Worm (Caenorhabditis elegans): ENCODE measurements around the gene C53B7.2.
A peak's percentile ranks its signal among the peaks of the same experiment; 100 is the strongest.

The C53B7.2 gene

DNA sequence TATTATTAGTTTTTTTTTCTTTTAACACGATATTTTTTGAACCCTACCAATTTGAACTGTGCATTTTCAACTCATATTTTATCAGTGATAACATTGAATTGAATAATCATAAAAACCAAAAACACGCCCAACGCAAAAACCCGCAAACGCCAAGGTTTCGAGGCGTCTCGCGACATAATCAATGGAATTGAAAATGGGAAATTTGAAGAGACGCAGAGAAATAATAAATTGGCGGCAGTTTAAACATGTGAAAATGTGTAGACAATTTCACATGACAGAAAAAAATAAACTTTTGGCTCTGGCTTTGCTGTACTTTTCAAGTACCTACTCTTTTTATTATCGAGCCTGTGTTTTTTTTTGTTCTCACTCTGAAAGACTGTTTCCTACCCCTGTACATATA, 41.2 kb upstream of the C53B7.2 start (continued):
- TF ChIP-seq lin-13 (GFP tag; optimal IDR thresholded peaks at IDR 0.05) = peak; percentile 42
- peak; percentile 56 for TF ChIP-seq mep-1 (tag; optimal IDR thresholded peaks at IDR 0.05)
- TF ChIP-seq lin-39 (tag; optimal IDR thresholded peaks at IDR 0.05) = peak; percentile 46
- TF ChIP-seq dpl-1 (GFP tag; optimal IDR thresholded peaks at IDR 0.05) = peak; percentile 92 to 94 (median 92)
- peak; percentile 94 to 96 for TF ChIP-seq lin-35 (GFP tag; optimal IDR thresholded peaks at IDR 0.05)
- peak; percentile 59 for TF ChIP-seq nhr-47 (tag; optimal IDR thresholded peaks at IDR 0.05)
- peak; percentile 10 for TF ChIP-seq nhr-77 (tag; optimal IDR thresholded peaks at IDR 0.05)
- TF ChIP-seq unc-62 (GFP tag; optimal IDR thresholded peaks at IDR 0.05) = no peak
- TF ChIP-seq efl-1 (optimal IDR thresholded peaks at IDR 0.05) = peak; percentile 56 to 94
- TF ChIP-seq efl-1 (GFP tag; optimal IDR thresholded peaks at IDR 0.05 in 1 of 2) = peak; percentile 94 to 99
- no peak for TF ChIP-seq fkh-10 (GFP tag; optimal IDR thresholded peaks at IDR 0.05)
- peak; percentile 15 for TF ChIP-seq nhr-11 (tag; optimal IDR thresholded peaks at IDR 0.05)
- TF ChIP-seq snu-23 (GFP tag; optimal IDR thresholded peaks at IDR 0.05) = peak; percentile 73
- peak; percentile 53 for TF ChIP-seq nhr-90 (tag; optimal IDR thresholded peaks at IDR 0.05; ENCODE audit: poor library complexity)
- peak; percentile 49 for TF ChIP-seq C16A3.4 (tag; optimal IDR thresholded peaks at IDR 0.05)
- TF ChIP-seq ama-1 (optimal IDR thresholded peaks at IDR 0.05) = no peak
- no peak for TF ChIP-seq ceh-8 (GFP tag; optimal IDR thresholded peaks at IDR 0.05)
- no peak for TF ChIP-seq hlh-4 (tag; optimal IDR thresholded peaks at IDR 0.05)
- peak; percentile 39 for TF ChIP-seq lir-3 (tag; optimal IDR thresholded peaks at IDR 0.05; ENCODE audit: poor library complexity)
- no peak for TF ChIP-seq fos-1 (tag; optimal IDR thresholded peaks at IDR 0.05)
- TF ChIP-seq mdl-1 (tag; optimal IDR thresholded peaks at IDR 0.05) = peak in 1 of 2 experiments; percentile 71
- peak; percentile 17 for TF ChIP-seq irx-1 (tag; optimal IDR thresholded peaks at IDR 0.05)
- TF ChIP-seq tbx-2 (tag; optimal IDR thresholded peaks at IDR 0.05) = peak; percentile 50
- peak; percentile 32; the same call in 1 of the 2 replicates for TF ChIP-seq isw-1 (GFP tag; IDR thresholded peaks at IDR 0.05)
- no peak for TF ChIP-seq Y116A8C.19 (tag; optimal IDR thresholded peaks at IDR 0.05; ENCODE audit: borderline replicate concordance)
- no peak for TF ChIP-seq hpl-2 (GFP tag; optimal IDR thresholded peaks at IDR 0.05)
- TF ChIP-seq pqm-1 (tag; optimal IDR thresholded peaks at IDR 0.05) = no peak
- TF ChIP-seq nhr-19 (GFP tag; conservative IDR thresholded peaks at IDR 0.05) = peak; percentile 59
- TF ChIP-seq jun-1 (tag; optimal IDR thresholded peaks at IDR 0.05) = peak; percentile 18
- peak; percentile 12 for TF ChIP-seq lin-15B (tag; optimal IDR thresholded peaks at IDR 0.05)
- TF ChIP-seq lsy-2 (tag; optimal IDR thresholded peaks at IDR 0.05) = peak; percentile 47 to 72
- no peak for TF ChIP-seq aha-1 (tag; optimal IDR thresholded peaks at IDR 0.05)
- no peak for TF ChIP-seq sup-37 (GFP tag; optimal IDR thresholded peaks at IDR 0.05)
- peak; percentile 75 for TF ChIP-seq elt-2 (tag; optimal IDR thresholded peaks at IDR 0.05)
- peak; percentile 72 for TF ChIP-seq xbp-1 (tag; optimal IDR thresholded peaks at IDR 0.05)
- TF ChIP-seq pag-3 (tag; optimal IDR thresholded peaks at IDR 0.05; ENCODE audit: borderline replicate concordance, insufficient read depth) = no peak
- TF ChIP-seq ceh-90 (tag; optimal IDR thresholded peaks at IDR 0.05) = no peak
- no peak for TF ChIP-seq unc-98 (GFP tag; IDR thresholded peaks at IDR 0.05)
- TF ChIP-seq unc-86 (tag; optimal IDR thresholded peaks at IDR 0.05) = peak; percentile 41

DNA sequence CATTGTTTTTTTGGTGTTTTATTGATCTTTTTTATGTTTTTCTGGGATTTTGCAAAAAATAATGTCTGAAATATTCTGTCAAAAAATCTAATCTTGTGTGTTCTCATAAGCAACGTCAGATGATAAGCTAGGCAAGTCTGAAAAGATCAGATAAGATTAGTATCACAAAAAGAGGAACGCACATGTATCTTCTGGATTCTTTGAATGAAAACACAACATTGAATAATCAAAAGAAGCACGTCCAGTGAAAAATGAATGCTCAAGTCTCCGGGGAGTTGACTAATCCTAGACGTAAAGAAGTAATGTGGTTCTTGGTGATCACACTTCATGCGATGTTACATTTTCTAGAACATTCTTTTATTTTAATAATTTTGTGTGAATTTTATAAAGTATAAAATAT, 40.6 kb upstream of the C53B7.2 start:
- TF ChIP-seq F16B12.6 (tag; optimal IDR thresholded peaks at IDR 0.05) (no peak), fkh-8 (tag; optimal IDR thresholded peaks at IDR 0.05) (no peak), xbp-1 (tag; optimal IDR thresholded peaks at IDR 0.05) (no peak), dsc-1 (tag; optimal IDR thresholded peaks at IDR 0.05) (peak; percentile 73), nhr-47 (tag; optimal IDR thresholded peaks at IDR 0.05) (peak; percentile 7)

DNA sequence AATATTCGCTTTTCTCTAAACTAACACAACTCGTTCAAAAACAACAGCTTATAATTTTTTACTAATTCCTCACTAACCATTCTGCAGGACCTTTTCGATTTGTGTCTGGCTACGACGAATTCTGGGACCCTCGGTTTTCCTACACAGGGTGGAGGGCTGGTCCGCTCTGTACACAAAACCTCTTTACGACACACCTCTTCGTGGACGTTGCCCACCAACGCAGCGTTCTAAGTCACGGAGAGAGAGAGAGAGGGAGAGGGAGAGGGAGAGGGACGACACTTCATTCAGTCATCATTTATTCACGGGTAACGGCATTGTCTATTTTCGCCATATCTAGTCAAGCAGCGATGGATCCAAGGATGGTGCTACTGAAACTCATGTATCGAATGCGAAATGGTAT, 39.6 kb upstream of the C53B7.2 start, which contains the start of gene atg-2:
Gene atg-2 (plus strand): TSS at position 301 of the 400 bp plus-strand sequence.
- no peak for TF ChIP-seq sptf-1 (tag; optimal IDR thresholded peaks at IDR 0.05)
- no peak for TF ChIP-seq hlh-17 (GFP tag; optimal IDR thresholded peaks at IDR 0.05; ENCODE audit: borderline replicate concordance)
- TF ChIP-seq efl-1 (optimal IDR thresholded peaks at IDR 0.05) = no peak
- peak in 1 of 2 experiments; percentile 77 for TF ChIP-seq efl-1 (GFP tag; optimal IDR thresholded peaks at IDR 0.05 in 1 of 2)
